Fruit fly (Drosophila melanogaster) whole organism, embryonic: Measurements from ENCODE around the gene slp1.

Source experiments
- BEAF-32 ChIP-seq: fragments of 200-800 bp; sonication (Bioruptor generic); optimal IDR thresholded peaks from 3 replicates; lab custom pipeline; 2017; ENCODE audit warnings: missing biosample characterization, missing genetic modification characterization, mild to moderate bottlenecking, moderate library complexity, missing genetic modification reagents
- Bdp1 ChIP-seq: fragments of 200-800 bp; sonication (Bioruptor generic); optimal IDR thresholded peaks from 3 replicates; lab custom pipeline; 2016; ENCODE audit warnings: missing biosample characterization, missing genetic modification characterization
- CG11504 ChIP-seq: fragments of 200-800 bp; sonication (Bioruptor generic); optimal IDR thresholded peaks from 3 replicates; lab custom pipeline; 2019; ENCODE audit warnings: missing biosample characterization, mild to moderate bottlenecking, missing genetic modification characterization, moderate library complexity
- CG12155 ChIP-seq: fragments of 200-800 bp; sonication (Bioruptor generic); optimal IDR thresholded peaks from 3 replicates; lab custom pipeline; 2016; ENCODE audit warnings: missing biosample characterization, missing genetic modification characterization
- CG12659 ChIP-seq: fragments of 200-800 bp; sonication (Bioruptor generic); optimal IDR thresholded peaks from 3 replicates; lab custom pipeline; 2017; ENCODE audit warnings: mild to moderate bottlenecking, missing biosample characterization, missing genetic modification reagents, missing genetic modification characterization
- CG12744 ChIP-seq: fragments of 200-800 bp; sonication (Bioruptor generic); optimal IDR thresholded peaks from 2 replicates; lab custom pipeline; 2016; ENCODE audit warnings: missing biosample characterization, missing genetic modification characterization
- CG13424 ChIP-seq: fragments of 200-800 bp; sonication (Bioruptor generic); optimal IDR thresholded peaks from 2 replicates; lab custom pipeline; 2019; ENCODE audit warnings: missing biosample characterization, mild to moderate bottlenecking, missing genetic modification characterization, moderate library complexity
- CG15073 ChIP-seq: fragments of 200-800 bp; sonication (Bioruptor generic); optimal IDR thresholded peaks from 2 replicates; lab custom pipeline; 2016; ENCODE audit warnings: missing biosample characterization, missing genetic modification characterization
- CG17829 ChIP-seq: fragments of 200-800 bp; optimal IDR thresholded peaks from 2 replicates; lab custom pipeline; 2019; ENCODE audit warnings: missing biosample characterization, mild to moderate bottlenecking, missing genetic modification characterization, moderate library complexity
- CG18476 ChIP-seq: fragments of 200-800 bp; sonication (Bioruptor generic); optimal IDR thresholded peaks from 2 replicates; lab custom pipeline; 2016; ENCODE audit warnings: missing biosample characterization, mild to moderate bottlenecking, missing genetic modification characterization
- CG2875 ChIP-seq: fragments of 200-800 bp; sonication (Bioruptor generic); optimal IDR thresholded peaks from 2 replicates; lab custom pipeline; 2017; ENCODE audit warnings: missing biosample characterization, mild to moderate bottlenecking, missing genetic modification characterization, missing genetic modification reagents
- CG3163 ChIP-seq: fragments of 200-800 bp; sonication (Bioruptor generic); optimal IDR thresholded peaks from 3 replicates; lab custom pipeline; 2016; ENCODE audit warnings: missing biosample characterization, missing genetic modification characterization
- CG32532 ChIP-seq: fragments of 200-800 bp; sonication (Bioruptor generic); IDR thresholded peaks from 2 replicates; pipeline ENCODE4 v1.3.6; 2022; ENCODE audit warnings: missing biosample characterization, missing genetic modification characterization
- CG34376 ChIP-seq: fragments of 200-800 bp; sonication (Bioruptor generic); optimal IDR thresholded peaks from 2 replicates; lab custom pipeline; 2018; ENCODE audit warnings: missing biosample characterization, mild to moderate bottlenecking, missing genetic modification characterization
- CG3995 ChIP-seq: fragments of 200-800 bp; sonication (Bioruptor generic); optimal IDR thresholded peaks from 3 replicates; lab custom pipeline; 2016; ENCODE audit warnings: missing biosample characterization, missing genetic modification characterization
- CG43689 ChIP-seq: fragments of 200-800 bp; sonication (Bioruptor generic); IDR thresholded peaks from 2 replicates; pipeline ENCODE4 v1.3.6; 2022; ENCODE audit warnings: missing biosample characterization, missing genetic modification characterization
- CG5180 ChIP-seq: fragments of 200-800 bp; sonication (Bioruptor generic); optimal IDR thresholded peaks from 3 replicates; lab custom pipeline; 2017; ENCODE audit warnings: missing biosample characterization, missing genetic modification characterization, mild to moderate bottlenecking, moderate library complexity, missing genetic modification reagents
- CG8924 ChIP-seq: fragments of 200-800 bp; optimal IDR thresholded peaks from 3 replicates; lab custom pipeline; 2019; ENCODE audit warnings: missing biosample characterization, mild to moderate bottlenecking, missing genetic modification characterization, moderate library complexity
- CG9215 ChIP-seq: fragments of 200-800 bp; sonication (Bioruptor generic); IDR thresholded peaks from 2 replicates; pipeline ENCODE4 v1.3.6; 2022; ENCODE audit warnings: missing biosample characterization, missing genetic modification characterization
- CG9437 ChIP-seq: fragments of 200-800 bp; sonication (Bioruptor generic); optimal IDR thresholded peaks from 2 replicates; lab custom pipeline; 2018; ENCODE audit warnings: missing biosample characterization, mild to moderate bottlenecking, missing genetic modification characterization
- CG9609 ChIP-seq: fragments of 200-800 bp; sonication (Bioruptor generic); optimal IDR thresholded peaks from 3 replicates; lab custom pipeline; 2016; ENCODE audit warnings: missing biosample characterization, missing genetic modification characterization
- CG9797 ChIP-seq: fragments of 200-800 bp; sonication (Bioruptor generic); optimal IDR thresholded peaks from 3 replicates; lab custom pipeline; 2018; ENCODE audit warnings: missing biosample characterization, mild to moderate bottlenecking, missing genetic modification characterization
- Chrac-16 ChIP-seq: fragments of 200-800 bp; sonication (Bioruptor generic); optimal IDR thresholded peaks from 3 replicates; lab custom pipeline; 2016; ENCODE audit warnings: missing biosample characterization, missing genetic modification characterization
- Dp ChIP-seq: fragments of 200-800 bp; sonication (Bioruptor generic); optimal IDR thresholded peaks from 2 replicates; lab custom pipeline; 2018; ENCODE audit warnings: missing biosample characterization, mild to moderate bottlenecking, missing genetic modification characterization, moderate library complexity
- Dref ChIP-seq: fragments of 200-800 bp; sonication (Bioruptor generic); IDR thresholded peaks from 2 replicates; pipeline ENCODE4 v1.3.6; 2022; ENCODE audit warnings: missing biosample characterization, missing genetic modification characterization
- Gsc ChIP-seq: fragments of 200-800 bp; sonication (Bioruptor generic); IDR thresholded peaks from 2 replicates; pipeline ENCODE4 v1.3.6; 2022; ENCODE audit warnings: missing biosample characterization, missing genetic modification characterization
- HLH3B ChIP-seq: fragments of 200-800 bp; sonication (Bioruptor generic); IDR thresholded peaks from 2 replicates; pipeline ENCODE4 v1.3.6; 2022; ENCODE audit warnings: missing biosample characterization, missing genetic modification characterization
- Hey ChIP-seq: fragments of 200-800 bp; sonication (Bioruptor generic); optimal IDR thresholded peaks from 3 replicates; lab custom pipeline; 2018; ENCODE audit warnings: missing biosample characterization, mild to moderate bottlenecking, missing genetic modification characterization
- HmgZ ChIP-seq: fragments of 200-800 bp; sonication (Bioruptor generic); optimal IDR thresholded peaks from 2 replicates; lab custom pipeline; 2018; ENCODE audit warnings: missing biosample characterization, mild to moderate bottlenecking, missing genetic modification characterization
- Hsf ChIP-seq: fragments of 200-800 bp; sonication (Bioruptor generic); optimal IDR thresholded peaks from 3 replicates; lab custom pipeline; 2016; ENCODE audit warnings: missing biosample characterization, missing genetic modification characterization
- Lpt ChIP-seq: fragments of >200 bp; optimal IDR thresholded peaks from 2 replicates; lab custom pipeline; 2018; ENCODE audit warnings: missing biosample characterization, missing genetic modification characterization
- Poxn ChIP-seq: fragments of 200-800 bp; sonication (Bioruptor generic); IDR thresholded peaks from 2 replicates; pipeline ENCODE4 v1.3.6; 2022; ENCODE audit warnings: missing biosample characterization, missing genetic modification characterization
- Ravus ChIP-seq: fragments of 200-800 bp; sonication (Bioruptor generic); IDR thresholded peaks from 2 replicates; pipeline ENCODE4 v1.3.6; 2022; ENCODE audit warnings: missing biosample characterization, missing genetic modification characterization
- ato ChIP-seq: fragments of 200-800 bp; sonication (Bioruptor generic); IDR thresholded peaks from 2 replicates; pipeline ENCODE4 v1.3.6; 2022; ENCODE audit warnings: missing biosample characterization, missing genetic modification characterization; ENCODE audit not compliant: partially characterized antibody
- bcd ChIP-seq: fragments of 200-800 bp; sonication (Bioruptor generic); optimal IDR thresholded peaks from 2 replicates; lab custom pipeline; 2017; ENCODE audit warnings: missing biosample characterization, mild to moderate bottlenecking, missing genetic modification characterization
- bigmax ChIP-seq: fragments of 200-800 bp; sonication (Bioruptor generic); optimal IDR thresholded peaks from 2 replicates; lab custom pipeline; 2018; ENCODE audit warnings: missing biosample characterization, mild to moderate bottlenecking, missing genetic modification characterization
- chm ChIP-seq: fragments of 200-800 bp; sonication (Bioruptor generic); IDR thresholded peaks from 2 replicates; pipeline ENCODE4 v1.3.6; 2022; ENCODE audit warnings: missing biosample characterization, missing genetic modification characterization
- chn ChIP-seq: fragments of 200-800 bp; sonication (Bioruptor generic); optimal IDR thresholded peaks from 2 replicates; lab custom pipeline; 2016; ENCODE audit warnings: missing biosample characterization, missing genetic modification characterization
- en ChIP-seq: fragments of 200-800 bp; sonication (Bioruptor generic); optimal IDR thresholded peaks from 2 replicates; lab custom pipeline; 2016; ENCODE audit warnings: missing biosample characterization, missing genetic modification characterization
- eve ChIP-seq, 2 experiments: fragments of >200 bp; optimal IDR thresholded peaks; 2 replicates each; lab custom pipeline; 2017; ENCODE audit warnings: missing biosample characterization in 2 of 2, missing genetic modification characterization in 2 of 2
- fd3F ChIP-seq: fragments of 200-800 bp; sonication (Bioruptor generic); optimal IDR thresholded peaks from 2 replicates; lab custom pipeline; 2018; ENCODE audit warnings: missing biosample characterization, mild to moderate bottlenecking, missing genetic modification characterization, moderate library complexity
- insv ChIP-seq, 2 experiments: fragments of 200-800 bp; sonication (Bioruptor generic); optimal IDR thresholded peaks; 3 replicates each; lab custom pipeline; 2016 to 2018; ENCODE audit warnings: missing biosample characterization in 2 of 2, missing genetic modification characterization in 2 of 2
- ken ChIP-seq: fragments of 200-800 bp; sonication (Bioruptor generic); IDR thresholded peaks from 3 replicates; pipeline ENCODE4 v1.3.6; 2022; ENCODE audit warnings: missing biosample characterization, missing genetic modification characterization
- kni ChIP-seq: fragments of 200-800 bp; sonication (Bioruptor generic); optimal IDR thresholded peaks from 3 replicates; lab custom pipeline; 2017; ENCODE audit warnings: mild to moderate bottlenecking, missing biosample characterization, missing genetic modification reagents, missing genetic modification characterization
- maf-S ChIP-seq: fragments of 200-800 bp; sonication (Bioruptor generic); optimal IDR thresholded peaks from 2 replicates; lab custom pipeline; 2016; ENCODE audit warnings: missing biosample characterization, missing genetic modification characterization
- mirr ChIP-seq: fragments of 200-800 bp; sonication (Bioruptor generic); optimal IDR thresholded peaks from 3 replicates; lab custom pipeline; 2018; ENCODE audit warnings: missing biosample characterization, mild to moderate bottlenecking, missing genetic modification characterization
- odd ChIP-seq: fragments of 200-800 bp; sonication (Bioruptor generic); optimal IDR thresholded peaks from 2 replicates; lab custom pipeline; 2017; ENCODE audit warnings: missing biosample characterization, mild to moderate bottlenecking, missing genetic modification characterization
- ranshi ChIP-seq: fragments of 200-800 bp; sonication (Bioruptor generic); IDR thresholded peaks from 2 replicates; pipeline ENCODE4 v1.3.6; 2022; ENCODE audit warnings: missing biosample characterization, missing genetic modification characterization
- ro ChIP-seq: fragments of 200-800 bp; sonication (Bioruptor generic); IDR thresholded peaks from 2 replicates; pipeline ENCODE4 v1.3.6; 2022; ENCODE audit warnings: missing biosample characterization, missing genetic modification characterization
- sens ChIP-seq: fragments of 200-800 bp; sonication (Bioruptor generic); peaks from one replicate; lab custom pipeline; 2016; ENCODE audit warnings: missing biosample characterization, missing genetic modification characterization
- slbo ChIP-seq: fragments of 200-800 bp; sonication (Bioruptor generic); IDR thresholded peaks from 2 replicates; pipeline ENCODE4 v1.3.6; 2022; ENCODE audit warnings: missing biosample characterization, missing genetic modification characterization

The slp1 gene

DNA sequence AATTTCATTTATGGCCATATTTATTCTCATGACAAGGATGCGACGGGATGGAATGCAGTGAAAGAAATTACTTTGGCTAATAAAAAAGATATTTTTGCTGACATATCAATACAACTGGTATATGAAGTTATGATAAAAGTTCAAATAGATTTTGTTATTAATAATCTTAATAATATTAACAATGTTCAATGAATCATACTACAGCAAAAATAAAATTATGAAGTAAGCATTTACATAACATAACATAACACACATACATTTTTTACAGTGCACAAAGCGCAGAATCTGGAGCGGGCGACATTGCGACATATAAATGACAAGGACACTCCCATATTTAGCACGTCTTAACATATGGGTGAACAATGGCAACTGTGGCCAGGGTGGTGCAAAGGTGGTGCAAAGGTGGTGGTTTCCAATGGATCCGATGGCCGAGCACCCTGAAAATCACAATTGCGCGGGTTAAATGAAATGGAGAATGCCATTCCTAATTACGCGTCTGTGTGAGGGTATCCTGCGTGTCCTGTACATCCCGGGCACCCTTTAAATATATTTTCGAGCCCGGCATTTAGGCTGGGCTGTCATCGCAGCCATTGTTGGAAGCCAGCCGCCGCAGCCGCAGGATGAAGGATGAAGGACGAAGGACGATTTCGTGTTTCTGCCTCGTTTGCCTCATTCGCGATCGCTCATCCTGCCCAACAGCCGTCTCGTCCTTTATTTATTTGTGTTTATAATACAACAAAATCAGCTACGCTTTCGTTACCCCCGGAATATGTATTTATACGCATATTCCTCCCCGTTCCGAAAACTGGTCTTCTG is 19.6 kb downstream of the slp1 start (continued):
- TF ChIP-seq HmgZ (tag; lab: Kevin White, UChicago) (no peak), Dref (GFP tag; lab: Robert Waterston, UW) (no peak), CG32532 (GFP tag; lab: Robert Waterston, UW) (no peak), CG11504 (tag; lab: Kevin White, UChicago) (peak; percentile 34), Bdp1 (GFP tag; lab: Kevin White, UChicago) (no peak), CG17829 (tag; lab: Kevin White, UChicago) (peak; percentile 42), Lpt (no peak), CG9797 (no peak), CG9437 (GFP tag; lab: Kevin White, UChicago) (no peak), ranshi (GFP tag; lab: Robert Waterston, UW) (no peak), fd3F (GFP tag; lab: Kevin White, UChicago) (no peak), CG34376 (GFP tag; lab: Kevin White, UChicago) (no peak), CG12155 (GFP tag; lab: Kevin White, UChicago) (no peak), CG18476 (no peak), en (no peak), bcd (GFP tag; lab: Kevin White, UChicago) (no peak), kni (GFP tag; lab: Kevin White, UChicago) (peak; percentile 31), CG3995 (no peak), bigmax (GFP tag; lab: Kevin White, UChicago) (no peak), Dp (GFP tag; lab: Kevin White, UChicago) (no peak), CG15073 (no peak), CG9215 (GFP tag; lab: Robert Waterston, UW) (no peak), Poxn (no peak), CG13424 (tag; lab: Kevin White, UChicago) (peak; percentile 11), ato (no peak), CG12744 (GFP tag; lab: Kevin White, UChicago) (no peak), Gsc (GFP tag; lab: Robert Waterston, UW) (no peak), Hey (tag; lab: Kevin White, UChicago) (no peak), chn (GFP tag; lab: Kevin White, UChicago) (no peak), Chrac-16 (GFP tag; lab: Kevin White, UChicago) (peak; percentile 3), chm (no peak), ro (GFP tag; lab: Robert Waterston, UW) (no peak), maf-S (no peak), mirr (GFP tag; lab: Kevin White, UChicago) (no peak), Hsf (GFP tag; lab: Kevin White, UChicago) (no peak), BEAF-32 (GFP tag; lab: Kevin White, UChicago) (no peak), slbo (GFP tag; lab: Robert Waterston, UW) (no peak), insv (GFP tag; optimal IDR thresholded peaks at IDR 0.05; lab: Kevin White, UChicago) (no peak), CG9609 (GFP tag; lab: Kevin White, UChicago) (no peak), Ravus (GFP tag; lab: Robert Waterston, UW) (no peak), CG2875 (GFP tag; lab: Kevin White, UChicago) (peak; percentile 5), CG5180 (GFP tag; lab: Kevin White, UChicago) (no peak), CG3163 (GFP tag; lab: Kevin White, UChicago) (no peak), CG12659 (no peak), CG43689 (GFP tag; lab: Robert Waterston, UW) (no peak), ken (GFP tag; lab: Robert Waterston, UW) (no peak), CG8924 (tag; lab: Kevin White, UChicago) (peak; percentile 18), HLH3B (GFP tag; lab: Robert Waterston, UW) (no peak), sens (GFP tag; lab: Kevin White, UChicago) (peak; percentile 45), eve (GFP tag; optimal IDR thresholded peaks at IDR 0.05; lab: Kevin White, UChicago) (peak in 1 of 2 experiments; percentile 70), odd (GFP tag; lab: Kevin White, UChicago) (no peak)
